5 fruit fly cellular contexts compared by ENCODE assay signal in the genomic region with DNA sequence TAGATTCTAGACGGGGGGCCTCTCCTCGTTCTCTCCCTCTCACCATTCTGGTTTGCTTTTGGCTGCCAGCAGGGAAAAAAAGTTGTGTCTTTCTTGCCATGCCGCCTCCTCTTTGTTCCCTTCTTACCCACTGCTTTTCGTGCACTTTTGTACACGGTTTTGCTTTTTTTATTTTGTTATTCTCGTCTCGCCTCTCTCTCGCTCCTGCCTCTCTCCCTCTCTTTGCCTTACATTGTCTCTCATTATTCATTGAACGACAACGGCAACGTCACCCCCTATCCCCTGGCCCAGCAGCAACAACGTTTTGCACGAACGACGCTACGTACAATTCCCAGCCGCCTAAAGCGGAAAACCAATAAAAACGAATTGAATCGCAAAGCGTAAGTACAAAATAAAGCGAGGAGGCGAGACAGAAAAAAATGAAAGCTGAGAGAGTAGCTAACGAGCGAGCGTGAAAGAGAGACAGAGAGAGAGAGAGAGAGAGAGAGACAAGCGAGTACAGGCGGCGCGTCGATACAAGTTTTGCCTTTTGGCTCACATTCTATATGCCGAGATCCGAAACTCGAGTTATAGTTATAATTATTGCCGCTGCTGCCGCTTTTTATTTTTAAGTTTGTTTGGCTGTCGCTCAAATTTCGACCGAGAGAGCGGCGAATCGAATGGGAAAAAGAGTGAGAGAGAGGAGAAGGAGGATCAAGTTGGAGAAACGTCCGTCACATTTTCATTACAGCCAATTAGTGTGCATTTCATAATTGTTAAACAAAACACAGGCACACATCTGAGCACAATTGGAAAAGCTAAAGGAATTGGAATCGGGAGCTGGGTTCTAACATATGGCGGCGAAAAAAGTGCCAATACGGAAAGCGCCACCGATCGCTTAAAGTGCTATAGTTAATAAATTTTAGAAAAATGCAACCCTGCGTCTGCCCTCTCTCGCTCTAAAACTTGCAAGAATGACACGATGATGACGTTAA.
TF ChIP-seq lines count a peak whose summit lies in the region.

No protein-coding gene starts in this region.

TF ChIP-seq in whole organism, adult, 20 proteins besides CTCF, POLR2A, EP300 and RAD21 (continued from another document):
- peak; percentile 23 for TF ChIP-seq toe (GFP tag; optimal IDR thresholded peaks at IDR 0.05; lab: Kevin White, UChicago)
- peak; percentile 93 for TF ChIP-seq cic (GFP tag; optimal IDR thresholded peaks at IDR 0.05; lab: Kevin White, UChicago)
- no peak for TF ChIP-seq CG1620 (GFP tag; optimal IDR thresholded peaks at IDR 0.05; lab: Kevin White, UChicago)
- TF ChIP-seq bab1 (GFP tag; optimal IDR thresholded peaks at IDR 0.05; lab: Kevin White, UChicago), result peak; percentile 41
- TF ChIP-seq cnc (optimal IDR thresholded peaks at IDR 0.05; lab: Kevin White, UChicago), result no peak
- no peak for TF ChIP-seq kay (GFP tag; lab: Kevin White, UChicago; ENCODE audit: borderline replicate concordance)
- peak; percentile 17 for TF ChIP-seq Clk (GFP tag; optimal IDR thresholded peaks at IDR 0.05; lab: Kevin White, UChicago)

TF ChIP-seq in whole organism, embryonic, 481 proteins besides CTCF, POLR2A, EP300 and RAD21 (continued from another document and continues in another):
- peak; percentile 90 for TF ChIP-seq CG2116 (GFP tag; optimal IDR thresholded peaks at IDR 0.05; lab: Kevin White, UChicago)
- no peak for TF ChIP-seq ken (GFP tag; IDR thresholded peaks at IDR 0.05; lab: Robert Waterston, UW)
- TF ChIP-seq CG14667 (GFP tag; IDR thresholded peaks at IDR 0.05; lab: Robert Waterston, UW), result no peak
- no peak for TF ChIP-seq al (GFP tag; IDR thresholded peaks at IDR 0.05; lab: Robert Waterston, UW)
- TF ChIP-seq Hmx (GFP tag; optimal IDR thresholded peaks at IDR 0.05; lab: Kevin White, UChicago), result no peak
- TF ChIP-seq lbe (GFP tag; optimal IDR thresholded peaks at IDR 0.05; lab: Kevin White, UChicago), result peak; percentile 56
- no peak for TF ChIP-seq nmo (GFP tag; optimal IDR thresholded peaks at IDR 0.05; lab: Kevin White, UChicago)
- TF ChIP-seq inv (GFP tag; IDR thresholded peaks at IDR 0.05; lab: Robert Waterston, UW; ENCODE audit: partially characterized antibody), result no peak
- TF ChIP-seq CG31388 (GFP tag; optimal IDR thresholded peaks at IDR 0.05; lab: Kevin White, UChicago), result no peak
- TF ChIP-seq CG18011 (GFP tag; optimal IDR thresholded peaks at IDR 0.05; lab: Kevin White, UChicago), result no peak
- TF ChIP-seq CG3838 (GFP tag; optimal IDR thresholded peaks at IDR 0.05; lab: Kevin White, UChicago), result no peak
- no peak for TF ChIP-seq hb (GFP tag; IDR thresholded peaks at IDR 0.05; lab: Robert Waterston, UW; ENCODE audit: partially characterized antibody)
- no peak for TF ChIP-seq CG9876 (GFP tag; optimal IDR thresholded peaks at IDR 0.05; lab: Kevin White, UChicago)
- TF ChIP-seq CG13296 (GFP tag; optimal IDR thresholded peaks at IDR 0.05; lab: Kevin White, UChicago), result no peak
- no peak for TF ChIP-seq CG6689 (GFP tag; IDR thresholded peaks at IDR 0.05; lab: Robert Waterston, UW)
- TF ChIP-seq caup (GFP tag; optimal IDR thresholded peaks at IDR 0.05; lab: Kevin White, UChicago; ENCODE audit: severe bottlenecking), result no peak
- TF ChIP-seq Doc2 (GFP tag; IDR thresholded peaks at IDR 0.05; lab: Robert Waterston, UW), result no peak
- TF ChIP-seq Bteb2 (GFP tag; optimal IDR thresholded peaks at IDR 0.05; lab: Kevin White, UChicago), result no peak
- no peak for TF ChIP-seq sc (optimal IDR thresholded peaks at IDR 0.05; lab: Kevin White, UChicago)
- TF ChIP-seq sc (GFP tag; optimal IDR thresholded peaks at IDR 0.05; lab: Kevin White, UChicago), result no peak
- TF ChIP-seq salm (tag; optimal IDR thresholded peaks at IDR 0.05; lab: Kevin White, UChicago), result no peak
- TF ChIP-seq dmrt99B (tag; optimal IDR thresholded peaks at IDR 0.05; lab: Kevin White, UChicago), result no peak
- TF ChIP-seq CG10462 (GFP tag; optimal IDR thresholded peaks at IDR 0.05; lab: Kevin White, UChicago), result no peak
- TF ChIP-seq CG4730 (GFP tag; IDR thresholded peaks at IDR 0.05; lab: Robert Waterston, UW), result no peak
- no peak for TF ChIP-seq CG1233 (GFP tag; optimal IDR thresholded peaks at IDR 0.05; lab: Kevin White, UChicago)
- TF ChIP-seq Vsx1 (GFP tag; optimal IDR thresholded peaks at IDR 0.05; lab: Kevin White, UChicago), result peak; percentile 70
- TF ChIP-seq danr (GFP tag; IDR thresholded peaks at IDR 0.05; lab: Robert Waterston, UW), result no peak
- TF ChIP-seq twi (tag; optimal IDR thresholded peaks at IDR 0.05; lab: Kevin White, UChicago), result no peak
- no peak for TF ChIP-seq CG17186 (GFP tag; optimal IDR thresholded peaks at IDR 0.05; lab: Kevin White, UChicago)
- no peak for TF ChIP-seq CG30020 (tag; optimal IDR thresholded peaks at IDR 0.05; lab: Kevin White, UChicago)

TF ChIP-seq in whole organism, prepupa, 60 proteins besides CTCF, POLR2A, EP300 and RAD21 (continued from another document and continues in another):
- TF ChIP-seq CG10631 (GFP tag; optimal IDR thresholded peaks at IDR 0.05; lab: Kevin White, UChicago) (peak; percentile 53), Sox14 (GFP tag; optimal IDR thresholded peaks at IDR 0.05; lab: Kevin White, UChicago) (peak; percentile 92), Sox15 (GFP tag; optimal IDR thresholded peaks at IDR 0.05; lab: Kevin White, UChicago) (no peak), achi (GFP tag; optimal IDR thresholded peaks at IDR 0.05; lab: Kevin White, UChicago) (peak; percentile 54), CG9139 (GFP tag; optimal IDR thresholded peaks at IDR 0.05; lab: Kevin White, UChicago) (peak; percentile 87), Ets21C (GFP tag; optimal IDR thresholded peaks at IDR 0.05; lab: Kevin White, UChicago) (no peak), net (GFP tag; optimal IDR thresholded peaks at IDR 0.05; lab: Kevin White, UChicago) (peak; percentile 76), CG3919 (GFP tag; optimal IDR thresholded peaks at IDR 0.05; lab: Kevin White, UChicago) (peak; percentile 52), vri (GFP tag; optimal IDR thresholded peaks at IDR 0.05; lab: Kevin White, UChicago) (peak; percentile 81), CG31627 (GFP tag; optimal IDR thresholded peaks at IDR 0.05; lab: Kevin White, UChicago) (no peak), CG32006 (GFP tag; optimal IDR thresholded peaks at IDR 0.05; lab: Kevin White, UChicago) (peak; percentile 73), CG6808 (GFP tag; optimal IDR thresholded peaks at IDR 0.05; lab: Kevin White, UChicago) (peak; percentile 84), Blimp-1 (GFP tag; optimal IDR thresholded peaks at IDR 0.05; lab: Kevin White, UChicago) (peak; percentile 56), dsx (GFP tag; optimal IDR thresholded peaks at IDR 0.05; lab: Kevin White, UChicago; ENCODE audit: poor library complexity, severe bottlenecking) (peak; percentile 99), CG16779 (tag; optimal IDR thresholded peaks at IDR 0.05; lab: Kevin White, UChicago) (peak; percentile 88), fkh (GFP tag; optimal IDR thresholded peaks at IDR 0.05; lab: Kevin White, UChicago) (peak; percentile 10), Hr38 (GFP tag; optimal IDR thresholded peaks at IDR 0.05; lab: Kevin White, UChicago) (no peak), CG8632 (GFP tag; optimal IDR thresholded peaks at IDR 0.05; lab: Kevin White, UChicago) (peak; percentile 60), Hr39 (GFP tag; optimal IDR thresholded peaks at IDR 0.05; lab: Kevin White, UChicago) (no peak), CG10669 (GFP tag; optimal IDR thresholded peaks at IDR 0.05; lab: Kevin White, UChicago) (peak; percentile 71), salr (GFP tag; optimal IDR thresholded peaks at IDR 0.05; lab: Kevin White, UChicago) (peak; percentile 62), CG11294 (GFP tag; IDR thresholded peaks at IDR 0.05; lab: Robert Waterston, UW) (peak; percentile 59), acj6 (GFP tag; optimal IDR thresholded peaks at IDR 0.05; lab: Kevin White, UChicago) (no peak), CG6854 (GFP tag; optimal IDR thresholded peaks at IDR 0.05; lab: Kevin White, UChicago) (peak; percentile 85), cyc (GFP tag; optimal IDR thresholded peaks at IDR 0.05; lab: Kevin White, UChicago) (no peak), Smox (GFP tag; optimal IDR thresholded peaks at IDR 0.05; lab: Kevin White, UChicago) (peak; percentile 58), ss (GFP tag; optimal IDR thresholded peaks at IDR 0.05; lab: Kevin White, UChicago) (peak; percentile 91 to 97), CG1621 (tag; optimal IDR thresholded peaks at IDR 0.05; lab: Kevin White, UChicago) (peak; percentile 85), eg (GFP tag; IDR thresholded peaks at IDR 0.05; lab: Robert Waterston, UW) (peak; percentile 87)

TF ChIP-seq in whole organism, pupa, 21 proteins besides CTCF, POLR2A, EP300 and RAD21 (continued from another document):
- TF ChIP-seq CG14655 (GFP tag; optimal IDR thresholded peaks at IDR 0.05; lab: Kevin White, UChicago), result peak; percentile 83
- peak; percentile 91 for TF ChIP-seq gl (tag; optimal IDR thresholded peaks at IDR 0.05; lab: Kevin White, UChicago)
- no peak for TF ChIP-seq D1 (tag; optimal IDR thresholded peaks at IDR 0.05; lab: Kevin White, UChicago)
- TF ChIP-seq Snoo (tag; optimal IDR thresholded peaks at IDR 0.05; lab: Kevin White, UChicago), result peak; percentile 74
- peak; percentile 92 for TF ChIP-seq CG4496 (GFP tag; IDR thresholded peaks at IDR 0.05; lab: Robert Waterston, UW)
- TF ChIP-seq CG8301 (tag; optimal IDR thresholded peaks at IDR 0.05; lab: Kevin White, UChicago), result peak; percentile 76

TF ChIP-seq in whole organism, wandering third instar larva, 38 proteins besides CTCF, POLR2A, EP300 and RAD21 (continued from another document):
- TF ChIP-seq dl (GFP tag; optimal IDR thresholded peaks at IDR 0.05; lab: Kevin White, UChicago; ENCODE audit: insufficient read depth in 1 of 2, partially characterized antibody in 2 of 2) (peak; percentile 73 to 88), brk (GFP tag; optimal IDR thresholded peaks at IDR 0.05; lab: Kevin White, UChicago) (peak; percentile 83), br (GFP tag; optimal IDR thresholded peaks at IDR 0.05; lab: Kevin White, UChicago) (peak; percentile 81), rgr (GFP tag; optimal IDR thresholded peaks at IDR 0.05; lab: Kevin White, UChicago) (peak; percentile 64), Jra (GFP tag; optimal IDR thresholded peaks at IDR 0.05; lab: Kevin White, UChicago) (peak; percentile 86), Vsx2 (GFP tag; optimal IDR thresholded peaks at IDR 0.05; lab: Kevin White, UChicago; ENCODE audit: partially characterized antibody) (peak; percentile 92), woc (GFP tag; optimal IDR thresholded peaks at IDR 0.05; lab: Kevin White, UChicago) (peak; percentile 43), pan (optimal IDR thresholded peaks at IDR 0.05; lab: Kevin White, UChicago) (no peak), dsf (GFP tag; optimal IDR thresholded peaks at IDR 0.05; lab: Kevin White, UChicago; ENCODE audit: borderline replicate concordance) (no peak), Hr83 (GFP tag; optimal IDR thresholded peaks at IDR 0.05; lab: Kevin White, UChicago; ENCODE audit: poor library complexity, severe bottlenecking) (peak; percentile 11), tai (GFP tag; optimal IDR thresholded peaks at IDR 0.05; lab: Kevin White, UChicago) (no peak), fru (GFP tag; optimal IDR thresholded peaks at IDR 0.05; lab: Kevin White, UChicago) (peak; percentile 64), psq (GFP tag; optimal IDR thresholded peaks at IDR 0.05; lab: Kevin White, UChicago) (peak; percentile 100), jim (GFP tag; optimal IDR thresholded peaks at IDR 0.05; lab: Kevin White, UChicago) (peak; percentile 98), h (GFP tag; optimal IDR thresholded peaks at IDR 0.05; lab: Kevin White, UChicago) (peak; percentile 68), sv (GFP tag; optimal IDR thresholded peaks at IDR 0.05; lab: Kevin White, UChicago) (no peak), sage (GFP tag; optimal IDR thresholded peaks at IDR 0.05; lab: Kevin White, UChicago) (peak; percentile 79), Rel (GFP tag; optimal IDR thresholded peaks at IDR 0.05; lab: Kevin White, UChicago) (peak; percentile 94), Rel (tag; optimal IDR thresholded peaks at IDR 0.05; lab: Kevin White, UChicago) (peak; percentile 74), ey (GFP tag; optimal IDR thresholded peaks at IDR 0.05; lab: Kevin White, UChicago) (peak; percentile 24), N (GFP tag; optimal IDR thresholded peaks at IDR 0.05; lab: Kevin White, UChicago) (no peak)
